Worm (Caenorhabditis elegans) whole organism, L4 larva: Measurements from ENCODE around the gene T26C11.4.

Source experiments
- F10B5.3 ChIP-seq: sonication (generic microtip); optimal IDR thresholded peaks from 2 replicates; lab custom pipeline; 2016; ENCODE audit warnings: mild to moderate bottlenecking, missing genetic modification characterization, missing compliant biosample characterization
- F26F4.8 ChIP-seq: fragments of 200-800 bp; sonication (Bioruptor generic); conservative IDR thresholded peaks from 2 replicates; pipeline ENCODE4 v1.3.6; 2022; ENCODE audit warnings: missing genetic modification characterization, missing compliant biosample characterization
- F37D6.2 ChIP-seq: sonication (generic microtip); optimal IDR thresholded peaks from 2 replicates; lab custom pipeline; 2016; ENCODE audit warnings: mild to moderate bottlenecking, missing genetic modification characterization, missing compliant biosample characterization
- F44E2.7 ChIP-seq: fragments of 200-800 bp; sonication (Bioruptor generic); IDR thresholded peaks from 2 replicates; pipeline ENCODE4 v2.1.2; 2022; ENCODE audit warnings: missing genetic modification characterization, missing compliant biosample characterization
- T20F7.1 ChIP-seq: fragments of 200-800 bp; sonication (Bioruptor generic); optimal IDR thresholded peaks from 2 replicates; lab custom pipeline; 2018; ENCODE audit warnings: mild to moderate bottlenecking, missing genetic modification characterization, missing compliant biosample characterization
- T26A8.4 ChIP-seq: fragments of 200-800 bp; sonication (Bioruptor generic); IDR thresholded peaks from 2 replicates; pipeline ENCODE4 v1.3.6; 2022; ENCODE audit warnings: missing genetic modification characterization, missing compliant biosample characterization
- Y5F2A.4 ChIP-seq: fragments of 200-800 bp; sonication (Bioruptor generic); optimal IDR thresholded peaks from 2 replicates; lab custom pipeline; 2018; ENCODE audit warnings: mild to moderate bottlenecking, missing genetic modification characterization, missing compliant biosample characterization
- Y75B8A.6 ChIP-seq: fragments of 200-800 bp; sonication (Bioruptor generic); IDR thresholded peaks from 2 replicates; pipeline ENCODE4 v1.3.6; 2022; ENCODE audit warnings: missing genetic modification reagents, missing genetic modification characterization, missing compliant biosample characterization
- ZK546.5 ChIP-seq, 2 experiments: sonication (generic microtip); optimal IDR thresholded peaks; 2 replicates each; lab custom pipeline; 2017; ENCODE audit warnings: missing biosample characterization in 2 of 2, missing genetic modification characterization in 2 of 2
- aha-1 ChIP-seq: fragments of 150-350 bp; peaks from one replicate; lab custom pipeline; 2014; ENCODE audit warnings: missing biosample characterization, missing genetic modification characterization
- arid-1 ChIP-seq: fragments of 200-800 bp; sonication (Bioruptor generic); conservative IDR thresholded peaks from 2 replicates; pipeline ENCODE4 v1.3.6; 2022; ENCODE audit warnings: missing genetic modification reagents, missing genetic modification characterization, missing compliant biosample characterization
- attf-4 ChIP-seq: sonication (generic microtip); optimal IDR thresholded peaks from 3 replicates; lab custom pipeline; 2017; ENCODE audit warnings: missing biosample characterization, missing genetic modification characterization
- ceh-28 ChIP-seq: fragments of 150-350 bp; optimal IDR thresholded peaks from 2 replicates; lab custom pipeline; 2014; ENCODE audit warnings: missing biosample characterization, missing genetic modification reagents, missing genetic modification characterization
- ceh-82 ChIP-seq: sonication (generic microtip); optimal IDR thresholded peaks from 2 replicates; lab custom pipeline; 2017; ENCODE audit warnings: missing biosample characterization, missing genetic modification characterization
- ces-1 ChIP-seq: fragments of 150-350 bp; sonication (generic microtip); optimal IDR thresholded peaks from 4 replicates; lab custom pipeline; 2014; ENCODE audit warnings: missing biosample characterization, missing genetic modification reagents, missing genetic modification characterization
- ctbp-1 ChIP-seq: fragments of 200-800 bp; sonication (Bioruptor generic); IDR thresholded peaks from 2 replicates; pipeline ENCODE4 v1.3.6; 2022; ENCODE audit warnings: missing genetic modification reagents, missing genetic modification characterization, missing compliant biosample characterization
- daf-8 ChIP-seq: fragments of 200-800 bp; sonication (Bioruptor generic); IDR thresholded peaks from 2 replicates; pipeline ENCODE4 v1.3.6; 2022; ENCODE audit warnings: missing genetic modification characterization, missing compliant biosample characterization
- dmd-6 ChIP-seq: fragments of 200-800 bp; sonication (Bioruptor generic); IDR thresholded peaks from 2 replicates; pipeline ENCODE4 v1.3.6; 2022; ENCODE audit warnings: missing genetic modification reagents, missing genetic modification characterization, missing compliant biosample characterization
- dmd-9 ChIP-seq: fragments of 200-800 bp; sonication (Bioruptor generic); IDR thresholded peaks from 2 replicates; pipeline ENCODE4 v1.3.6; 2022; ENCODE audit warnings: missing genetic modification reagents, missing genetic modification characterization, missing compliant biosample characterization
- duxl-1 ChIP-seq: sonication (generic microtip); optimal IDR thresholded peaks from 2 replicates; lab custom pipeline; 2016; ENCODE audit warnings: mild to moderate bottlenecking, missing genetic modification characterization, moderate library complexity, missing compliant biosample characterization; ENCODE audit not compliant: poor library complexity
- egl-27 ChIP-seq: sonication (generic microtip); optimal IDR thresholded peaks from 3 replicates; lab custom pipeline; 2017; ENCODE audit warnings: missing biosample characterization, missing genetic modification reagents, missing genetic modification characterization
- egl-43 ChIP-seq: fragments of 200-800 bp; sonication (Bioruptor generic); IDR thresholded peaks from 2 replicates; pipeline ENCODE4 v1.3.6; 2022; ENCODE audit warnings: missing genetic modification reagents, missing genetic modification characterization, missing compliant biosample characterization
- fkh-10 ChIP-seq: fragments of 150-350 bp; optimal IDR thresholded peaks from 2 replicates; lab custom pipeline; 2014; ENCODE audit warnings: missing biosample characterization, missing genetic modification reagents, missing genetic modification characterization
- hlh-11 ChIP-seq: fragments of 200-800 bp; sonication (Bioruptor generic); optimal IDR thresholded peaks from 2 replicates; lab custom pipeline; 2018; ENCODE audit warnings: mild to moderate bottlenecking, missing genetic modification characterization, missing compliant biosample characterization
- hmg-1.1 ChIP-seq: fragments of 200-800 bp; sonication (Bioruptor generic); IDR thresholded peaks from 2 replicates; pipeline ENCODE4 v1.3.6; 2022; ENCODE audit warnings: missing genetic modification reagents, missing genetic modification characterization, missing compliant biosample characterization
- jun-1 ChIP-seq: fragments of 150-350 bp; optimal IDR thresholded peaks from 2 replicates; lab custom pipeline; 2014; ENCODE audit warnings: missing biosample characterization, missing genetic modification reagents, missing genetic modification characterization
- lin-1 ChIP-seq: fragments of 200-800 bp; sonication (Bioruptor generic); IDR thresholded peaks from 2 replicates; pipeline ENCODE4 v1.3.6; 2022; ENCODE audit warnings: missing genetic modification reagents, missing genetic modification characterization, missing compliant biosample characterization
- lin-29 ChIP-seq: fragments of 200-800 bp; sonication (Bioruptor generic); IDR thresholded peaks from 2 replicates; pipeline ENCODE4 v1.3.6; 2022; ENCODE audit warnings: missing genetic modification reagents, missing genetic modification characterization, missing compliant biosample characterization
- lin-38 ChIP-seq: fragments of 200-800 bp; sonication (Bioruptor generic); IDR thresholded peaks from 2 replicates; pipeline ENCODE4 v1.3.6; 2022; ENCODE audit warnings: missing genetic modification reagents, missing genetic modification characterization, missing compliant biosample characterization
- lsy-2 ChIP-seq, 2 experiments: fragments of 150-350 bp in 1 of 2; sonication (generic microtip) in 1 of 2; optimal IDR thresholded peaks; 2 replicates each; lab custom pipeline; 2014 to 2017; ENCODE audit warnings: missing biosample characterization in 2 of 2, missing genetic modification characterization in 2 of 2
- madf-5 ChIP-seq, 2 experiments: fragments of 200-800 bp; sonication (Bioruptor generic); IDR thresholded peaks; 2 replicates each; pipeline ENCODE4 v1.3.6; 2022; ENCODE audit warnings: missing compliant biosample characterization in 2 of 2, missing genetic modification characterization in 2 of 2
- madf-9 ChIP-seq: fragments of 200-800 bp; sonication (Bioruptor generic); conservative IDR thresholded peaks from 2 replicates; pipeline ENCODE4 v1.3.6; 2022; ENCODE audit warnings: missing genetic modification reagents, missing genetic modification characterization, missing compliant biosample characterization
- mep-1 ChIP-seq: fragments of 150-350 bp; sonication (generic microtip); optimal IDR thresholded peaks from 3 replicates; lab custom pipeline; 2014; ENCODE audit warnings: missing biosample characterization, missing genetic modification characterization
- mes-2 ChIP-seq: sonication (generic microtip); optimal IDR thresholded peaks from 2 replicates; lab custom pipeline; 2016; ENCODE audit warnings: missing genotype, mild to moderate bottlenecking, missing genetic modification characterization, missing compliant biosample characterization; ENCODE audit not compliant: poor library complexity, severe bottlenecking
- mxl-2 ChIP-seq: fragments of 200-800 bp; sonication (Bioruptor generic); conservative IDR thresholded peaks from 2 replicates; pipeline ENCODE4 v1.3.6; 2022; ENCODE audit warnings: missing genetic modification reagents, missing genetic modification characterization, missing compliant biosample characterization
- mxl-3 ChIP-seq: fragments of 200-800 bp; sonication (Bioruptor generic); optimal IDR thresholded peaks from 2 replicates; lab custom pipeline; 2018; ENCODE audit warnings: mild to moderate bottlenecking, missing genetic modification characterization, missing compliant biosample characterization
- nhr-102 ChIP-seq: sonication (generic microtip); optimal IDR thresholded peaks from 2 replicates; lab custom pipeline; 2016; ENCODE audit warnings: mild to moderate bottlenecking, missing genetic modification characterization, moderate library complexity, missing compliant biosample characterization
- nhr-28 ChIP-seq: fragments of 150-350 bp; optimal IDR thresholded peaks from 2 replicates; lab custom pipeline; 2014; ENCODE audit warnings: missing biosample characterization, missing genetic modification characterization
- nhr-6 ChIP-seq: fragments of 150-350 bp; optimal IDR thresholded peaks from 2 replicates; lab custom pipeline; 2014; ENCODE audit warnings: missing biosample characterization, missing genetic modification characterization
- pha-4 ChIP-seq, 2 experiments: fragments of 150-350 bp in 1 of 2; fragments of 200-800 bp in 1 of 2; sonication (Bioruptor generic) in 1 of 2; IDR thresholded peaks in 1 of 2; optimal IDR thresholded peaks in 1 of 2; 2 replicates each; pipeline versions ENCODE4 v1.3.6 to Lab custom; 2014 to 2022; ENCODE audit warnings: missing genetic modification characterization in 2 of 2, missing genetic modification reagents in 2 of 2, missing biosample characterization in 1 of 2, missing compliant biosample characterization in 1 of 2
- pqm-1 ChIP-seq: sonication (generic microtip); optimal IDR thresholded peaks from 2 replicates; lab custom pipeline; 2017; ENCODE audit warnings: missing biosample characterization, missing genetic modification characterization
- rbr-2 ChIP-seq: sonication (generic microtip); optimal IDR thresholded peaks from 2 replicates; lab custom pipeline; 2016; ENCODE audit warnings: missing genotype, missing genetic modification characterization, missing compliant biosample characterization
- saeg-2 ChIP-seq: fragments of 200-800 bp; sonication (Bioruptor generic); IDR thresholded peaks from 2 replicates; pipeline ENCODE4 v1.3.6; 2022; ENCODE audit warnings: missing genetic modification reagents, missing genetic modification characterization, missing compliant biosample characterization
- skn-1 ChIP-seq: fragments of 150-350 bp; optimal IDR thresholded peaks from 2 replicates; lab custom pipeline; 2014; ENCODE audit warnings: missing biosample characterization, missing genetic modification characterization
- snpc-1.2 ChIP-seq: fragments of 200-800 bp; sonication (Bioruptor generic); IDR thresholded peaks from 2 replicates; pipeline ENCODE4 v1.3.6; 2022; ENCODE audit warnings: missing genetic modification reagents, missing genetic modification characterization, missing compliant biosample characterization
- snpc-4 ChIP-seq: fragments of 150-350 bp; optimal IDR thresholded peaks from 2 replicates; lab custom pipeline; 2014; ENCODE audit warnings: missing biosample characterization, missing genetic modification characterization
- spr-1 ChIP-seq: sonication (generic microtip); optimal IDR thresholded peaks from 2 replicates; lab custom pipeline; 2016; ENCODE audit warnings: mild to moderate bottlenecking, missing genetic modification characterization, missing compliant biosample characterization
- tra-1 ChIP-seq: fragments of 200-800 bp; sonication (Bioruptor generic); IDR thresholded peaks from 2 replicates; pipeline ENCODE4 v1.3.6; 2022; ENCODE audit warnings: missing genetic modification reagents, missing genetic modification characterization, missing compliant biosample characterization
- unc-130 ChIP-seq: sonication (generic microtip); optimal IDR thresholded peaks from 2 replicates; lab custom pipeline; 2016; ENCODE audit warnings: missing genetic modification reagents, missing genetic modification characterization, missing compliant biosample characterization
- ztf-11 ChIP-seq: fragments of 150-350 bp; optimal IDR thresholded peaks from 2 replicates; lab custom pipeline; 2014; ENCODE audit warnings: missing biosample characterization, missing genetic modification characterization
- ztf-7 ChIP-seq: fragments of 150-350 bp; optimal IDR thresholded peaks from 2 replicates; lab custom pipeline; 2014; ENCODE audit warnings: missing biosample characterization, missing genetic modification characterization

Gene T26C11.4

ce11 chrX:1888445-1889035 is 43.2 kb upstream of the T26C11.4 start (continued):
- TF ChIP-seq pqm-1 (tag; lab: Kevin White, UChicago): no peak
- TF ChIP-seq Y75B8A.6 (GFP tag; lab: Robert Waterston, UW): no peak
- TF ChIP-seq daf-8 (GFP tag; lab: Robert Waterston, UW): no peak
- no peak for TF ChIP-seq aha-1 (tag; lab: Kevin White, UChicago)
- TF ChIP-seq nhr-102 (tag; lab: Kevin White, UChicago): peak; percentile 90
- peak; percentile 27 for TF ChIP-seq nhr-28 (tag; lab: Kevin White, UChicago)
- TF ChIP-seq egl-43 (GFP tag; lab: Robert Waterston, UW): no peak
- no peak for TF ChIP-seq madf-5 (GFP tag; IDR thresholded peaks at IDR 0.05; lab: Robert Waterston, UW)
- TF ChIP-seq mes-2 (tag; lab: Kevin White, UChicago): peak; percentile 85
- no peak for TF ChIP-seq ztf-11
- TF ChIP-seq egl-27 (tag; lab: Kevin White, UChicago): no peak
- TF ChIP-seq pha-4 (GFP tag; IDR thresholded peaks at IDR 0.05; lab: Robert Waterston, UW): peak; percentile 47; the same call in 1 of the 2 replicates
- TF ChIP-seq pha-4 (tag; optimal IDR thresholded peaks at IDR 0.05; lab: Kevin White, UChicago): no peak
- TF ChIP-seq duxl-1 (tag; lab: Kevin White, UChicago): peak; percentile 94
- TF ChIP-seq dmd-6 (GFP tag; lab: Robert Waterston, UW): peak; percentile 67
- TF ChIP-seq skn-1: no peak
- TF ChIP-seq dmd-9 (GFP tag; lab: Robert Waterston, UW): 0 out of 2 replicates have a peak, but pooled peaks have one; percentile 24
- TF ChIP-seq hmg-1.1: peak; percentile 90
- TF ChIP-seq snpc-4 (tag; lab: Kevin White, UChicago): no peak
- TF ChIP-seq lin-38 (GFP tag; lab: Robert Waterston, UW): no peak
- TF ChIP-seq ZK546.5 (tag; optimal IDR thresholded peaks at IDR 0.05; lab: Kevin White, UChicago): no peak
- TF ChIP-seq F44E2.7: no peak
- no peak for TF ChIP-seq lin-1 (GFP tag; lab: Robert Waterston, UW)
- peak; percentile 81 for TF ChIP-seq mep-1
- no peak for TF ChIP-seq ces-1
- no peak for TF ChIP-seq ctbp-1 (GFP tag; lab: Robert Waterston, UW)
- peak; percentile 58 for TF ChIP-seq hlh-11 (tag; lab: Kevin White, UChicago)
- TF ChIP-seq spr-1 (tag; lab: Kevin White, UChicago): peak; percentile 40
- TF ChIP-seq tra-1 (GFP tag; lab: Robert Waterston, UW): no peak; the same call in 1 of the 2 replicates
- peak; percentile 66 to 73 for TF ChIP-seq lsy-2 (tag; optimal IDR thresholded peaks at IDR 0.05; lab: Kevin White, UChicago)
- peak; percentile 81 for TF ChIP-seq F10B5.3
- TF ChIP-seq ceh-82 (tag; lab: Kevin White, UChicago): no peak
- TF ChIP-seq nhr-6 (tag; lab: Kevin White, UChicago): no peak
- TF ChIP-seq mxl-3: peak; percentile 45
- TF ChIP-seq ceh-28: no peak
- TF ChIP-seq lin-29 (GFP tag; lab: Robert Waterston, UW): no peak
- TF ChIP-seq ztf-7: no peak
- peak; percentile 94 for TF ChIP-seq F37D6.2 (tag; lab: Kevin White, UChicago)
- TF ChIP-seq fkh-10 (GFP tag; lab: Kevin White, UChicago): no peak
- TF ChIP-seq attf-4: no peak
- TF ChIP-seq mxl-2 (GFP tag; lab: Robert Waterston, UW): no peak
- peak; percentile 58 for TF ChIP-seq T20F7.1
- TF ChIP-seq T26A8.4 (GFP tag; lab: Robert Waterston, UW): no peak
- TF ChIP-seq rbr-2: peak; percentile 84
- TF ChIP-seq snpc-1.2 (GFP tag; lab: Robert Waterston, UW): peak; percentile 40; the same call in 1 of the 2 replicates
- TF ChIP-seq Y5F2A.4 (GFP tag; lab: Kevin White, UChicago): peak; percentile 2
- TF ChIP-seq unc-130 (GFP tag; lab: Kevin White, UChicago): no peak
- TF ChIP-seq jun-1 (tag; lab: Kevin White, UChicago): peak; percentile 62
- TF ChIP-seq saeg-2 (GFP tag; lab: Robert Waterston, UW): no peak
- no peak for TF ChIP-seq madf-9
- TF ChIP-seq arid-1: no peak
- TF ChIP-seq F26F4.8: no peak
